Fruit fly (Drosophila melanogaster): ENCODE measurements around the gene Claspin.

DNA sequence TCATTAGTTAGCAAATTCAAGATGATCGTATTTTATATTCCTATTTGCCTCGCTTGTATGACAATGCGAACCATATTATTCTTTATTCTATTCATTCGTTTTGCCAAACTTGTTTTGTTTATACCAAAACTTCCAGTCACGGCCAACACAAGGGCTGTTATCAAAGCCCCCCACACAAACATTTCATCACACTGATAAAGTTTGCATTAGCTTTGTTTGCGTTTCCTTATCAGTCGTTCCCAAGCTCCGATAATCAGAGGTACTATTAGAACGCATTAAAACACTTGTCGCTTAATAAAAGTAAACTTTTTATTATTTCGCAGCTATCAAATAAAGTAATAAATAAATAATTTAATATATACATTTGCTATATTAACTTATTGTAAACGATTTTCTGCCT is 19.6 kb upstream of the Claspin start:
- TF ChIP-seq usp (GFP tag; optimal IDR thresholded peaks at IDR 0.05) (no peak), Dll (optimal IDR thresholded peaks at IDR 0.05) (no peak), EcR (GFP tag; optimal IDR thresholded peaks at IDR 0.05) (no peak), pan (optimal IDR thresholded peaks at IDR 0.05) (no peak), CG8478 (optimal IDR thresholded peaks at IDR 0.05) (no peak)
